Worm (Caenorhabditis elegans) whole organism, mixed stage, embryonic: ENCODE measurements around the gene dyla-1.

ENCODE experiments used
- bed-3 ChIP-seq: fragments of 200-800 bp; sonication (Bioruptor generic); optimal IDR thresholded peaks from 3 replicates; lab custom pipeline; 2018; ENCODE audit warnings: mild to moderate bottlenecking, missing genetic modification characterization, moderate library complexity, missing compliant biosample characterization
- ceh-43 ChIP-seq: fragments of 200-800 bp; sonication (Bioruptor generic); optimal IDR thresholded peaks from 2 replicates; lab custom pipeline; 2018; ENCODE audit warnings: mild to moderate bottlenecking, missing genetic modification characterization, moderate library complexity, missing compliant biosample characterization
- elt-3 ChIP-seq: fragments of 150-350 bp; optimal IDR thresholded peaks from 2 replicates; lab custom pipeline; 2014; ENCODE audit warnings: missing biosample characterization, missing genetic modification characterization
- mab-5 ChIP-seq: fragments of 150-350 bp; optimal IDR thresholded peaks from 2 replicates; lab custom pipeline; 2014; ENCODE audit warnings: missing biosample characterization, missing genetic modification characterization
- mls-2 ChIP-seq: sonication (generic microtip); optimal IDR thresholded peaks from 2 replicates; lab custom pipeline; 2016; ENCODE audit warnings: mild to moderate bottlenecking, missing genetic modification characterization, moderate library complexity, missing compliant biosample characterization
- nhr-12 ChIP-seq: fragments of 150-350 bp; optimal IDR thresholded peaks from 2 replicates; lab custom pipeline; 2014; ENCODE audit warnings: missing biosample characterization, missing genetic modification characterization
- nhr-28 ChIP-seq: fragments of 150-350 bp; optimal IDR thresholded peaks from 2 replicates; lab custom pipeline; 2014; ENCODE audit warnings: missing biosample characterization, missing genetic modification characterization
- pha-4 ChIP-seq: fragments of 150-350 bp; optimal IDR thresholded peaks from 2 replicates; lab custom pipeline; 2018; ENCODE audit warnings: missing biosample characterization, missing genetic modification reagents, missing genetic modification characterization
- snpc-4 ChIP-seq: fragments of 150-350 bp; optimal IDR thresholded peaks from 2 replicates; lab custom pipeline; 2014; ENCODE audit warnings: missing biosample characterization, missing genetic modification characterization
- sptf-1 ChIP-seq: sonication (generic microtip); optimal IDR thresholded peaks from 2 replicates; lab custom pipeline; 2017; ENCODE audit warnings: mild to moderate bottlenecking, missing genetic modification characterization, moderate library complexity, missing compliant biosample characterization
- unc-120 ChIP-seq: sonication (generic microtip); optimal IDR thresholded peaks from 2 replicates; lab custom pipeline; 2017; ENCODE audit warnings: missing genetic modification characterization, missing compliant biosample characterization; ENCODE audit not compliant: poor library complexity, severe bottlenecking
- unc-62 ChIP-seq: fragments of 150-350 bp; optimal IDR thresholded peaks from 2 replicates; lab custom pipeline; 2014; ENCODE audit warnings: missing biosample characterization, missing genetic modification reagents, missing genetic modification characterization

DNA sequence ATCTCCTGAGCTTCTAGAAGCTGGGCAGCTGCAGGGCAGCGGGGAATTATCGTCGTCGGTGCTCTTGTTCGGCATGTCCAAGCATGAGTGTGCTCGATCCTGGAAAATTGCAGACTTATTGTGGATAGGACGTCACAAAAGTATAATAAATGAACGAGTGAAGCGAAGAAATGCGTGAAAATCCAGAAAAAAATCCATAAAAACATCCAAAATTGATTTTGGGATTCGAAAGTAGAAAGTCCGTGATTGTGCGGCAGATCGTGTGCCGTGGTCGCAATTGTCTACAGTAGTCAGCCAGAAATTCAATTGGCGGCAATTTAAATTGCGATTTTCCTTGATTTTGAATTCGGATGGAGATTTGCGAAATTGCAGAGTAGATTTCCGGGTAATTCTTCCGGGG, 4.5 kb upstream of the dyla-1 start, which contains the start of gene F41G4.7:
- TF ChIP-seq snpc-4 (tag; lab: Kevin White, UChicago) (no peak), mls-2 (tag; lab: Kevin White, UChicago) (no peak), unc-120 (tag; lab: Kevin White, UChicago) (no peak), elt-3 (no peak), sptf-1 (tag; lab: Kevin White, UChicago) (no peak), pha-4 (tag; lab: Kevin White, UChicago) (no peak), bed-3 (GFP tag; lab: Kevin White, UChicago) (no peak), nhr-12 (tag; lab: Kevin White, UChicago) (no peak), nhr-28 (tag; lab: Kevin White, UChicago) (no peak), unc-62 (GFP tag; lab: Kevin White, UChicago) (no peak), ceh-43 (GFP tag; lab: Kevin White, UChicago) (no peak), mab-5 (tag; lab: Kevin White, UChicago) (no peak)
